Fruit fly (Drosophila melanogaster) whole organism, embryonic: ENCODE results near the gene udt.

Experiments
- CG10147 ChIP-seq: fragments of 200-800 bp; sonication (Bioruptor generic); optimal IDR thresholded peaks from 2 replicates; lab custom pipeline; 2019; ENCODE audit warnings: missing biosample characterization, mild to moderate bottlenecking, missing genetic modification characterization, moderate library complexity
- CG10431 ChIP-seq: fragments of 200-800 bp; sonication (Bioruptor generic); optimal IDR thresholded peaks from 3 replicates; lab custom pipeline; 2018; ENCODE audit warnings: missing biosample characterization, mild to moderate bottlenecking, missing genetic modification characterization
- CG11560 ChIP-seq: fragments of 200-800 bp; sonication (Bioruptor generic); IDR thresholded peaks from 3 replicates; pipeline ENCODE4 v1.3.6; 2022; ENCODE audit warnings: missing biosample characterization, missing genetic modification characterization
- CG12659 ChIP-seq: fragments of 200-800 bp; sonication (Bioruptor generic); optimal IDR thresholded peaks from 3 replicates; lab custom pipeline; 2017; ENCODE audit warnings: mild to moderate bottlenecking, missing biosample characterization, missing genetic modification reagents, missing genetic modification characterization
- CG13287 ChIP-seq: fragments of 200-800 bp; sonication (Bioruptor generic); IDR thresholded peaks from 2 replicates; pipeline ENCODE4 v1.3.6; 2022; ENCODE audit warnings: missing biosample characterization, missing genetic modification characterization; ENCODE audit not compliant: partially characterized antibody
- CG16813 ChIP-seq: fragments of 200-800 bp; sonication (Bioruptor generic); IDR thresholded peaks from 3 replicates; pipeline ENCODE4 v1.3.6; 2022; ENCODE audit warnings: missing biosample characterization, missing genetic modification characterization; ENCODE audit not compliant: partially characterized antibody
- CG16863 ChIP-seq: fragments of 200-800 bp; sonication (Bioruptor generic); optimal IDR thresholded peaks from 3 replicates; lab custom pipeline; 2016; ENCODE audit warnings: missing biosample characterization, missing genetic modification characterization
- CG17328 ChIP-seq: fragments of 200-800 bp; sonication (Bioruptor generic); IDR thresholded peaks from 2 replicates; pipeline ENCODE4 v1.3.6; 2022; ENCODE audit warnings: missing biosample characterization, missing genetic modification characterization
- CG17802 ChIP-seq: fragments of 200-800 bp; sonication (Bioruptor generic); optimal IDR thresholded peaks from 2 replicates; lab custom pipeline; 2018; ENCODE audit warnings: missing biosample characterization, mild to moderate bottlenecking, missing genetic modification characterization, moderate library complexity
- CG18476 ChIP-seq: fragments of 200-800 bp; sonication (Bioruptor generic); optimal IDR thresholded peaks from 2 replicates; lab custom pipeline; 2016; ENCODE audit warnings: missing biosample characterization, mild to moderate bottlenecking, missing genetic modification characterization
- CG32767 ChIP-seq: fragments of 200-800 bp; sonication (Bioruptor generic); IDR thresholded peaks from 2 replicates; pipeline ENCODE4 v1.3.6; 2022; ENCODE audit warnings: missing biosample characterization, missing genetic modification characterization
- CG32772 ChIP-seq: fragments of 200-800 bp; sonication (Bioruptor generic); IDR thresholded peaks from 2 replicates; pipeline ENCODE4 v1.3.6; 2022; ENCODE audit warnings: missing biosample characterization, missing genetic modification characterization
- CG4360 ChIP-seq: fragments of 200-800 bp; sonication (Bioruptor generic); IDR thresholded peaks from 2 replicates; pipeline ENCODE4 v1.3.6; 2022; ENCODE audit warnings: missing biosample characterization, missing genetic modification characterization
- CG4820 ChIP-seq: fragments of 200-800 bp; sonication (Bioruptor generic); optimal IDR thresholded peaks from 3 replicates; lab custom pipeline; 2016; ENCODE audit warnings: missing biosample characterization, missing genetic modification characterization
- CG6765 ChIP-seq: fragments of 200-800 bp; sonication (Bioruptor generic); optimal IDR thresholded peaks from 3 replicates; lab custom pipeline; 2017; ENCODE audit warnings: missing biosample characterization, mild to moderate bottlenecking, missing genetic modification characterization
- CG7372 ChIP-seq: fragments of 200-800 bp; sonication (Bioruptor generic); IDR thresholded peaks from 2 replicates; pipeline ENCODE4 v1.3.6; 2022; ENCODE audit warnings: missing biosample characterization, missing genetic modification characterization
- CG7839 ChIP-seq: fragments of 200-800 bp; sonication (Bioruptor generic); optimal IDR thresholded peaks from 3 replicates; lab custom pipeline; 2018; ENCODE audit warnings: missing biosample characterization, mild to moderate bottlenecking, missing genetic modification characterization, moderate library complexity
- CG9817 ChIP-seq: fragments of 200-800 bp; sonication (Bioruptor generic); optimal IDR thresholded peaks from 2 replicates; lab custom pipeline; 2018; ENCODE audit warnings: missing biosample characterization, mild to moderate bottlenecking, missing genetic modification characterization, moderate library complexity
- E2f1 ChIP-seq: fragments of 200-800 bp; sonication (Bioruptor generic); IDR thresholded peaks from 2 replicates; pipeline ENCODE4 v1.3.6; 2022; ENCODE audit warnings: missing biosample characterization, missing genetic modification characterization
- H15 ChIP-seq: fragments of 200-800 bp; sonication (Bioruptor generic); IDR thresholded peaks from 3 replicates; pipeline ENCODE4 v1.3.6; 2022; ENCODE audit warnings: missing biosample characterization, missing genetic modification characterization
- Hr78 ChIP-seq, 2 experiments: fragments of 200-800 bp in 1 of 2; fragments of >200 bp in 1 of 2; sonication (Bioruptor generic) in 1 of 2; optimal IDR thresholded peaks; 2 replicates each; lab custom pipeline; 2017 to 2019; ENCODE audit warnings: missing biosample characterization in 2 of 2, missing genetic modification characterization in 2 of 2, mild to moderate bottlenecking in 1 of 2, moderate library complexity in 1 of 2
- Jarid2 ChIP-seq: fragments of 200-800 bp; sonication (Bioruptor generic); optimal IDR thresholded peaks from 3 replicates; lab custom pipeline; 2017; ENCODE audit warnings: mild to moderate bottlenecking, missing biosample characterization, missing genetic modification reagents, missing genetic modification characterization
- MBD-R2 ChIP-seq: fragments of 200-800 bp; sonication (Bioruptor generic); IDR thresholded peaks from 2 replicates; pipeline ENCODE4 v1.3.6; 2022; ENCODE audit warnings: missing biosample characterization, missing genetic modification characterization
- Mes4 ChIP-seq: fragments of 200-800 bp; sonication (Bioruptor generic); optimal IDR thresholded peaks from 2 replicates; lab custom pipeline; 2016; ENCODE audit warnings: missing biosample characterization, missing genetic modification characterization
- Pdp1 ChIP-seq, 2 experiments: fragments of 200-800 bp; sonication (Bioruptor generic); optimal IDR thresholded peaks; 3 replicates each; lab custom pipeline; 2016; ENCODE audit warnings: missing biosample characterization in 2 of 2, missing genetic modification characterization in 2 of 2, mild to moderate bottlenecking in 1 of 2, moderate library complexity in 1 of 2
- Sin3A ChIP-seq: fragments of >200 bp; optimal IDR thresholded peaks from 2 replicates; lab custom pipeline; 2018
- ab ChIP-seq: fragments of 200-800 bp; sonication (Bioruptor generic); optimal IDR thresholded peaks from 2 replicates; lab custom pipeline; 2016; ENCODE audit warnings: missing biosample characterization, missing genetic modification characterization
- cad ChIP-seq: fragments of >200 bp; optimal IDR thresholded peaks from 2 replicates; lab custom pipeline; 2017; ENCODE audit warnings: missing biosample characterization, missing genetic modification characterization
- chinmo ChIP-seq: fragments of 200-800 bp; sonication (Bioruptor generic); IDR thresholded peaks from 4 replicates; pipeline ENCODE4 v1.3.6; 2022; ENCODE audit warnings: missing biosample characterization, missing genetic modification characterization; ENCODE audit not compliant: partially characterized antibody
- da ChIP-seq: fragments of 200-800 bp; sonication (Bioruptor generic); optimal IDR thresholded peaks from 2 replicates; lab custom pipeline; 2016; ENCODE audit warnings: missing biosample characterization, missing genetic modification characterization
- danr ChIP-seq: fragments of 200-800 bp; sonication (Bioruptor generic); IDR thresholded peaks from 2 replicates; pipeline ENCODE4 v1.3.6; 2022; ENCODE audit warnings: missing biosample characterization, missing genetic modification characterization
- dati ChIP-seq: fragments of 200-800 bp; sonication (Bioruptor generic); IDR thresholded peaks from 2 replicates; pipeline ENCODE4 v1.3.6; 2022; ENCODE audit warnings: missing biosample characterization, missing genetic modification characterization
- dimm ChIP-seq: fragments of 200-800 bp; sonication (Bioruptor generic); IDR thresholded peaks from 2 replicates; pipeline ENCODE4 v1.3.6; 2022; ENCODE audit warnings: missing biosample characterization, missing genetic modification characterization
- dmrt99B ChIP-seq: fragments of 200-800 bp; sonication (Bioruptor generic); optimal IDR thresholded peaks from 2 replicates; lab custom pipeline; 2018; ENCODE audit warnings: missing biosample characterization, mild to moderate bottlenecking, missing genetic modification characterization, moderate library complexity
- dpn ChIP-seq, 2 experiments: fragments of 200-800 bp; sonication (Bioruptor generic); optimal IDR thresholded peaks; 3 replicates each; lab custom pipeline; 2016; ENCODE audit warnings: missing biosample characterization in 2 of 2, missing genetic modification characterization in 2 of 2
- esg ChIP-seq: fragments of 200-800 bp; sonication (Bioruptor generic); conservative IDR thresholded peaks from 2 replicates; pipeline ENCODE4 v1.3.6; 2022; ENCODE audit warnings: missing biosample characterization, missing genetic modification characterization
- ewg ChIP-seq: fragments of 200-800 bp; sonication (Bioruptor generic); optimal IDR thresholded peaks from 3 replicates; lab custom pipeline; 2017; ENCODE audit warnings: mild to moderate bottlenecking, missing biosample characterization, missing genetic modification reagents, missing genetic modification characterization
- fru ChIP-seq: fragments of >200 bp; optimal IDR thresholded peaks from 2 replicates; lab custom pipeline; 2017
- ham ChIP-seq: fragments of 200-800 bp; sonication (Bioruptor generic); IDR thresholded peaks from 2 replicates; pipeline ENCODE4 v1.3.6; 2022; ENCODE audit warnings: missing biosample characterization, missing genetic modification characterization
- jing ChIP-seq: fragments of 200-800 bp; sonication (Bioruptor generic); optimal IDR thresholded peaks from 2 replicates; lab custom pipeline; 2018; ENCODE audit warnings: missing biosample characterization, mild to moderate bottlenecking, missing genetic modification characterization
- ken ChIP-seq: fragments of 200-800 bp; sonication (Bioruptor generic); IDR thresholded peaks from 3 replicates; pipeline ENCODE4 v1.3.6; 2022; ENCODE audit warnings: missing biosample characterization, missing genetic modification characterization
- mirr ChIP-seq: fragments of 200-800 bp; sonication (Bioruptor generic); optimal IDR thresholded peaks from 3 replicates; lab custom pipeline; 2018; ENCODE audit warnings: missing biosample characterization, mild to moderate bottlenecking, missing genetic modification characterization
- nau ChIP-seq: fragments of 200-800 bp; sonication (Bioruptor generic); optimal IDR thresholded peaks from 3 replicates; lab custom pipeline; 2017; ENCODE audit warnings: missing biosample characterization, mild to moderate bottlenecking, missing genetic modification characterization, missing genetic modification reagents
- nmo ChIP-seq: fragments of 200-800 bp; sonication (Bioruptor generic); optimal IDR thresholded peaks from 2 replicates; lab custom pipeline; 2018; ENCODE audit warnings: missing biosample characterization, mild to moderate bottlenecking, missing genetic modification characterization, moderate library complexity
- pan ChIP-seq, 4 experiments: fragments of >200 bp in 3 of 4; fragments of 200-800 bp in 1 of 4; sonication (Bioruptor generic) in 1 of 4; optimal IDR thresholded peaks in 3 of 4; IDR thresholded peaks in 1 of 4; 2 replicates each; pipeline versions ENCODE4 v1.3.6 to Lab custom; 2017 to 2022; ENCODE audit warnings: missing biosample characterization in 2 of 4, missing genetic modification characterization in 2 of 4, mixed read lengths in 1 of 4
- sim ChIP-seq: fragments of 200-800 bp; sonication (Bioruptor generic); IDR thresholded peaks from 2 replicates; pipeline ENCODE4 v1.3.6; 2022; ENCODE audit warnings: missing biosample characterization, missing genetic modification characterization
- tio ChIP-seq: fragments of 200-800 bp; sonication (Bioruptor generic); optimal IDR thresholded peaks from 2 replicates; lab custom pipeline; 2017; ENCODE audit warnings: missing biosample characterization, missing genetic modification characterization, inconsistent platforms
- ttk ChIP-seq: fragments of 200-800 bp; sonication (Bioruptor generic); IDR thresholded peaks from 2 replicates; pipeline ENCODE4 v2.1.2; 2022; ENCODE audit warnings: missing biosample characterization, missing genetic modification characterization
- tup ChIP-seq: fragments of 200-800 bp; sonication (Bioruptor generic); optimal IDR thresholded peaks from 2 replicates; lab custom pipeline; 2016; ENCODE audit warnings: missing biosample characterization, mild to moderate bottlenecking, missing genetic modification characterization, moderate library complexity
- twi ChIP-seq: fragments of 200-800 bp; optimal IDR thresholded peaks from 2 replicates; lab custom pipeline; 2019; ENCODE audit warnings: missing biosample characterization, mild to moderate bottlenecking, missing genetic modification characterization, moderate library complexity
- zfh2 ChIP-seq: fragments of 200-800 bp; sonication (Bioruptor generic); optimal IDR thresholded peaks from 2 replicates; lab custom pipeline; 2016; ENCODE audit warnings: missing biosample characterization, missing genetic modification characterization

The udt gene

DNA sequence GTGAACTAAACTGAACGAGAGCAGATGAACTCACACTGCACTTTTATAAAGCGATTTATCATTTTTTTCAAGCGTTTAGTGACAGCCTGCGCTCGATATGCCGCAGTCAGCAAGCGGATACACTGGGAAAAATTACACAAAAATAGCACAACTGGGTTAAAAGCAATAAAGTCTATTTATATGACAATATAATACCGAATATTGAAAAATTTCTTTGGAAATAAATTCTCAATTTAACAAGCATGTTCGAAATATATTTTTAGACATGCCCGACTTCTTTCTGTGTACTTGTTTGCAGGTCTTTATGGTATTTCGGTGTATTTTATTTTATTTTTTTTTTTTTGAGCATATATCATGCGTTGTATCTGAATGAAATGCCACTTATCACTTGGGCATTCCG is 49.2 kb downstream of the udt start (continued):
- TF ChIP-seq CG6765 (GFP tag; lab: Kevin White, UChicago) (no peak), ham (GFP tag; lab: Robert Waterston, UW) (no peak), dmrt99B (tag; lab: Kevin White, UChicago) (peak; percentile 81), CG10431 (GFP tag; lab: Kevin White, UChicago) (no peak), mirr (GFP tag; lab: Kevin White, UChicago) (no peak), CG32767 (0 out of 2 replicates have a peak, but pooled peaks have one; percentile 26), dimm (GFP tag; lab: Robert Waterston, UW) (0 out of 2 replicates have a peak, but pooled peaks have one; percentile 12), CG10147 (GFP tag; lab: Kevin White, UChicago) (no peak), dpn (GFP tag; optimal IDR thresholded peaks at IDR 0.05; lab: Kevin White, UChicago) (peak; percentile 47 to 65), CG7372 (no peak), danr (GFP tag; lab: Robert Waterston, UW) (no peak), cad (no peak), CG7839 (tag; lab: Kevin White, UChicago) (peak; percentile 63), ewg (GFP tag; lab: Kevin White, UChicago) (peak; percentile 36), nau (GFP tag; lab: Kevin White, UChicago) (peak; percentile 82), Hr78 (GFP tag; optimal IDR thresholded peaks at IDR 0.05; lab: Kevin White, UChicago) (no peak), jing (GFP tag; lab: Kevin White, UChicago) (peak; percentile 29), CG12659 (GFP tag; lab: Kevin White, UChicago) (peak; percentile 38), CG11560 (tag; lab: Robert Waterston, UW) (no peak), nmo (GFP tag; lab: Kevin White, UChicago) (peak; percentile 78), Mes4 (GFP tag; lab: Kevin White, UChicago) (peak; percentile 43), Pdp1 (GFP tag; optimal IDR thresholded peaks at IDR 0.05; lab: Kevin White, UChicago) (peak; percentile 44 to 66), MBD-R2 (GFP tag; lab: Robert Waterston, UW) (no peak), CG18476 (GFP tag; lab: Kevin White, UChicago) (peak; percentile 34), CG17802 (peak; percentile 8), da (no peak), Sin3A (lab: Kevin White, UChicago) (no peak), esg (peak; percentile 56), ken (GFP tag; lab: Robert Waterston, UW) (peak; percentile 75; the same call in 2 of the 3 replicates), CG13287 (GFP tag; lab: Robert Waterston, UW) (no peak), CG16863 (GFP tag; lab: Kevin White, UChicago) (peak; percentile 43), twi (tag; lab: Kevin White, UChicago) (peak; percentile 31), fru (lab: Kevin White, UChicago) (no peak), sim (GFP tag; lab: Robert Waterston, UW) (no peak), tup (GFP tag; lab: Kevin White, UChicago) (no peak), H15 (peak; percentile 26; the same call in 1 of the 3 replicates), ab (GFP tag; lab: Kevin White, UChicago) (peak; percentile 13), zfh2 (GFP tag; lab: Kevin White, UChicago) (no peak), pan (optimal IDR thresholded peaks at IDR 0.05; lab: Kevin White, UChicago) (no peak), pan (GFP tag; optimal IDR thresholded peaks at IDR 0.05 in 1 of 2, IDR thresholded peaks at IDR 0.05 in 1 of 2) (peak in 1 of 2 experiments; percentile 64), CG9817 (peak; percentile 34), chinmo (GFP tag; lab: Robert Waterston, UW) (no peak), CG4360 (GFP tag; lab: Robert Waterston, UW) (peak; percentile 28; the same call in 1 of the 2 replicates), E2f1 (GFP tag; lab: Robert Waterston, UW) (peak; percentile 50), CG17328 (GFP tag; lab: Robert Waterston, UW) (peak; percentile 70), dati (GFP tag; lab: Robert Waterston, UW) (no peak), CG32772 (GFP tag; lab: Robert Waterston, UW) (peak; percentile 68), CG4820 (GFP tag; lab: Kevin White, UChicago) (peak; percentile 78), ttk (GFP tag; lab: Robert Waterston, UW) (peak; percentile 70), CG16813 (GFP tag; lab: Robert Waterston, UW) (no peak), Jarid2 (GFP tag; lab: Kevin White, UChicago) (no peak), tio (GFP tag; lab: Kevin White, UChicago) (peak; percentile 52)
